Worm (Caenorhabditis elegans) whole organism, L4/young adult: ENCODE results near the gene srlf-17.

ENCODE experiments used
- W03F9.2 ChIP-seq: fragments of 150-350 bp; optimal IDR thresholded peaks from 2 replicates; lab custom pipeline; 2014; ENCODE audit warnings: missing biosample characterization, missing genetic modification characterization
- dao-5 ChIP-seq: sonication (generic microtip); optimal IDR thresholded peaks from 2 replicates; lab custom pipeline; 2016; ENCODE audit warnings: missing genotype, missing genetic modification characterization, moderate library complexity, missing compliant biosample characterization
- him-1 ChIP-seq: sonication (generic microtip); optimal IDR thresholded peaks from 2 replicates; lab custom pipeline; 2016; ENCODE audit warnings: missing genotype, missing genetic modification reagents, missing genetic modification characterization, missing compliant biosample characterization

DNA sequence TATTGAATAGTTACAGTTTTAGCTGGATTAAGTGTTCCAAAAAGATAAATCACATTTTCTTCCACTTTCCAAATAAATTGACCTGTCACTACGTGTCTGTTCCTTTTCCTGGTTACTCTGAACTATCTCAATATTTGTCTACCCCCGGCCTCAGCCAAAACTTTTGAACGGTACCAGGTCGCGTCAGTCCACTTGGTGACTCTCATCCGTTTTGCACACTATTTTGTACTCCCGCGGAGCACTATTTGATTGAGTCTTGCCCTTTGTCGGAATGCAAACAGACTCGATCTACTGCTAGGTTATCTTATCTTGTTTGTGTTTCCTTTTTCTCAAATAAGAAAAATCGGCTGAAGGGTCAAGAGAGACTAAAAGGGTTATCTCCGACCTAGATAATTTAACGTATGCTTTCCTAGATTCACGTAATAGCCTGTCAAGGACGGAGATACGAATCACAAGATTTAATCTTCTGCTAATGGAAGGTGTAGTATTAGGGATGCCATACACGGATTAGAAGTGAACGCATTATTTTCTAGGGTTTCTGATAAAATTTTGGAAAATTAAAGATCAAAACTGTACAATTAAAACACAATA, 17.6 kb upstream of the srlf-17 start:
- no peak for TF ChIP-seq W03F9.2 (tag; lab: Kevin White, UChicago)
- no peak for TF ChIP-seq him-1 (tag; lab: Kevin White, UChicago)
- no peak for TF ChIP-seq dao-5 (tag; lab: Kevin White, UChicago)
